Fruit fly (Drosophila melanogaster) whole organism, embryonic: ENCODE results near the gene Schip1.

Source experiments
- Adf1 ChIP-seq: fragments of 200-800 bp; sonication (Bioruptor generic); IDR thresholded peaks from 2 replicates; pipeline ENCODE4 v1.3.6; 2022; ENCODE audit warnings: missing biosample characterization, missing genetic modification characterization
- Aef1 ChIP-seq: fragments of 200-800 bp; sonication (Bioruptor generic); IDR thresholded peaks from 3 replicates; pipeline ENCODE4 v1.3.6; 2022; ENCODE audit warnings: missing biosample characterization, missing genetic modification characterization
- Atf3 ChIP-seq: fragments of 200-800 bp; sonication (Bioruptor generic); optimal IDR thresholded peaks from 3 replicates; lab custom pipeline; 2016; ENCODE audit warnings: missing biosample characterization, missing genetic modification characterization
- B-H2 ChIP-seq: fragments of 200-800 bp; sonication (Bioruptor generic); optimal IDR thresholded peaks from 2 replicates; lab custom pipeline; 2018; ENCODE audit warnings: missing biosample characterization, mild to moderate bottlenecking, missing genetic modification characterization
- BtbVII ChIP-seq: fragments of 200-800 bp; sonication (Bioruptor generic); optimal IDR thresholded peaks from 3 replicates; lab custom pipeline; 2017; ENCODE audit warnings: missing biosample characterization, mild to moderate bottlenecking, missing genetic modification characterization
- Bteb2 ChIP-seq: fragments of 200-800 bp; sonication (Bioruptor generic); optimal IDR thresholded peaks from 2 replicates; lab custom pipeline; 2016; ENCODE audit warnings: missing biosample characterization, missing genetic modification characterization
- CG10267 ChIP-seq: fragments of 200-800 bp; sonication (Bioruptor generic); optimal IDR thresholded peaks from 2 replicates; lab custom pipeline; 2018; ENCODE audit warnings: missing biosample characterization, mild to moderate bottlenecking, missing genetic modification characterization, moderate library complexity
- CG10431 ChIP-seq: fragments of 200-800 bp; sonication (Bioruptor generic); optimal IDR thresholded peaks from 3 replicates; lab custom pipeline; 2018; ENCODE audit warnings: missing biosample characterization, mild to moderate bottlenecking, missing genetic modification characterization
- CG12219 ChIP-seq: fragments of 200-800 bp; sonication (Bioruptor generic); optimal IDR thresholded peaks from 3 replicates; lab custom pipeline; 2018; ENCODE audit warnings: missing biosample characterization, mild to moderate bottlenecking, missing genetic modification characterization
- CG12659 ChIP-seq: fragments of 200-800 bp; sonication (Bioruptor generic); optimal IDR thresholded peaks from 3 replicates; lab custom pipeline; 2017; ENCODE audit warnings: mild to moderate bottlenecking, missing biosample characterization, missing genetic modification reagents, missing genetic modification characterization
- CG12744 ChIP-seq: fragments of 200-800 bp; sonication (Bioruptor generic); optimal IDR thresholded peaks from 2 replicates; lab custom pipeline; 2016; ENCODE audit warnings: missing biosample characterization, missing genetic modification characterization
- CG12769 ChIP-seq: fragments of 200-800 bp; sonication (Bioruptor generic); optimal IDR thresholded peaks from 2 replicates; lab custom pipeline; 2019; ENCODE audit warnings: missing biosample characterization, mild to moderate bottlenecking, missing genetic modification characterization, moderate library complexity
- CG13424 ChIP-seq: fragments of 200-800 bp; sonication (Bioruptor generic); optimal IDR thresholded peaks from 2 replicates; lab custom pipeline; 2019; ENCODE audit warnings: missing biosample characterization, mild to moderate bottlenecking, missing genetic modification characterization, moderate library complexity
- CG13775 ChIP-seq: fragments of 200-800 bp; sonication (Bioruptor generic); optimal IDR thresholded peaks from 3 replicates; lab custom pipeline; 2017; ENCODE audit warnings: missing biosample characterization, mild to moderate bottlenecking, missing genetic modification characterization
- CG1602 ChIP-seq: fragments of 200-800 bp; sonication (Bioruptor generic); optimal IDR thresholded peaks from 3 replicates; lab custom pipeline; 2016; ENCODE audit warnings: missing biosample characterization, missing genetic modification characterization
- CG17359 ChIP-seq: fragments of 200-800 bp; sonication (Bioruptor generic); optimal IDR thresholded peaks from 3 replicates; lab custom pipeline; 2018; ENCODE audit warnings: missing biosample characterization, mild to moderate bottlenecking, missing genetic modification characterization, moderate library complexity
- CG17385 ChIP-seq: fragments of 200-800 bp; sonication (Bioruptor generic); optimal IDR thresholded peaks from 3 replicates; lab custom pipeline; 2018; ENCODE audit warnings: missing biosample characterization, mild to moderate bottlenecking, missing genetic modification characterization
- CG2875 ChIP-seq: fragments of 200-800 bp; sonication (Bioruptor generic); optimal IDR thresholded peaks from 2 replicates; lab custom pipeline; 2017; ENCODE audit warnings: missing biosample characterization, mild to moderate bottlenecking, missing genetic modification characterization, missing genetic modification reagents
- CG33213 ChIP-seq: fragments of 200-800 bp; sonication (Bioruptor generic); optimal IDR thresholded peaks from 3 replicates; lab custom pipeline; 2016; ENCODE audit warnings: missing biosample characterization, missing genetic modification characterization
- CG4282 ChIP-seq: fragments of 200-800 bp; sonication (Bioruptor generic); optimal IDR thresholded peaks from 2 replicates; lab custom pipeline; 2016; ENCODE audit warnings: missing biosample characterization, missing genetic modification characterization
- CG7271 ChIP-seq: fragments of 200-800 bp; sonication (Bioruptor generic); optimal IDR thresholded peaks from 2 replicates; lab custom pipeline; 2018; ENCODE audit warnings: missing biosample characterization, mild to moderate bottlenecking, missing genetic modification characterization, moderate library complexity
- CG8359 ChIP-seq: fragments of 200-800 bp; sonication (Bioruptor generic); optimal IDR thresholded peaks from 2 replicates; lab custom pipeline; 2017; ENCODE audit warnings: missing biosample characterization, mild to moderate bottlenecking, missing genetic modification characterization, borderline replicate concordance
- CG8924 ChIP-seq: fragments of 200-800 bp; optimal IDR thresholded peaks from 3 replicates; lab custom pipeline; 2019; ENCODE audit warnings: missing biosample characterization, mild to moderate bottlenecking, missing genetic modification characterization, moderate library complexity
- CG9876 ChIP-seq: fragments of 200-800 bp; sonication (Bioruptor generic); optimal IDR thresholded peaks from 2 replicates; lab custom pipeline; 2016; ENCODE audit warnings: missing biosample characterization, missing genetic modification characterization
- Hey ChIP-seq: fragments of 200-800 bp; sonication (Bioruptor generic); optimal IDR thresholded peaks from 3 replicates; lab custom pipeline; 2018; ENCODE audit warnings: missing biosample characterization, mild to moderate bottlenecking, missing genetic modification characterization
- HmgD ChIP-seq: fragments of 200-800 bp; sonication (Bioruptor generic); optimal IDR thresholded peaks from 3 replicates; lab custom pipeline; 2016; ENCODE audit warnings: missing biosample characterization, missing genetic modification characterization
- Hsf ChIP-seq: fragments of 200-800 bp; sonication (Bioruptor generic); optimal IDR thresholded peaks from 3 replicates; lab custom pipeline; 2016; ENCODE audit warnings: missing biosample characterization, missing genetic modification characterization
- Med ChIP-seq: fragments of 200-800 bp; sonication (Bioruptor generic); peaks from one replicate; lab custom pipeline; 2016; ENCODE audit warnings: missing biosample characterization, missing genetic modification characterization, mild to moderate bottlenecking, inconsistent platforms, moderate library complexity
- Neu2 ChIP-seq: fragments of 200-800 bp; sonication (Bioruptor generic); optimal IDR thresholded peaks from 3 replicates; lab custom pipeline; 2016; ENCODE audit warnings: missing biosample characterization, missing genetic modification characterization, borderline replicate concordance
- Nf-YB ChIP-seq: fragments of 200-800 bp; sonication (Bioruptor generic); optimal IDR thresholded peaks from 3 replicates; lab custom pipeline; 2019; ENCODE audit warnings: missing biosample characterization, mild to moderate bottlenecking, missing genetic modification characterization, moderate library complexity
- Nf-YC ChIP-seq: fragments of 200-800 bp; optimal IDR thresholded peaks from 3 replicates; lab custom pipeline; 2019; ENCODE audit warnings: missing biosample characterization, mild to moderate bottlenecking, missing genetic modification characterization, moderate library complexity
- Rx ChIP-seq: fragments of 200-800 bp; sonication (Bioruptor generic); IDR thresholded peaks from 2 replicates; pipeline ENCODE4 v1.3.6; 2022; ENCODE audit warnings: missing biosample characterization, missing genetic modification characterization
- Ssrp ChIP-seq: fragments of 200-800 bp; sonication (Bioruptor generic); optimal IDR thresholded peaks from 2 replicates; lab custom pipeline; 2018; ENCODE audit warnings: missing biosample characterization, mild to moderate bottlenecking, missing genetic modification characterization, moderate library complexity
- YL-1 ChIP-seq: fragments of 200-800 bp; sonication (Bioruptor generic); optimal IDR thresholded peaks from 3 replicates; lab custom pipeline; 2017; ENCODE audit warnings: missing biosample characterization, mild to moderate bottlenecking, missing genetic modification characterization
- ase ChIP-seq: fragments of 200-800 bp; sonication (Bioruptor generic); IDR thresholded peaks from 3 replicates; pipeline ENCODE4 v1.3.6; 2022; ENCODE audit warnings: missing biosample characterization, missing genetic modification characterization
- az2 ChIP-seq: fragments of 200-800 bp; sonication (Bioruptor generic); optimal IDR thresholded peaks from 3 replicates; lab custom pipeline; 2016; ENCODE audit warnings: missing biosample characterization, missing genetic modification characterization
- cg ChIP-seq: fragments of 200-800 bp; sonication (Bioruptor generic); optimal IDR thresholded peaks from 3 replicates; lab custom pipeline; 2019; ENCODE audit warnings: missing biosample characterization, mild to moderate bottlenecking, missing genetic modification characterization, moderate library complexity
- chn ChIP-seq: fragments of 200-800 bp; sonication (Bioruptor generic); optimal IDR thresholded peaks from 2 replicates; lab custom pipeline; 2016; ENCODE audit warnings: missing biosample characterization, missing genetic modification characterization
- dmrt11E ChIP-seq: fragments of 200-800 bp; sonication (Bioruptor generic); optimal IDR thresholded peaks from 3 replicates; lab custom pipeline; 2018; ENCODE audit warnings: missing biosample characterization, mild to moderate bottlenecking, missing genetic modification characterization, moderate library complexity
- exex ChIP-seq: fragments of 200-800 bp; sonication (Bioruptor generic); optimal IDR thresholded peaks from 4 replicates; lab custom pipeline; 2018; ENCODE audit warnings: missing biosample characterization, mild to moderate bottlenecking, missing genetic modification characterization, moderate library complexity
- h ChIP-seq: fragments of >200 bp; optimal IDR thresholded peaks from 2 replicates; lab custom pipeline; 2017
- her ChIP-seq: fragments of 200-800 bp; sonication (Bioruptor generic); optimal IDR thresholded peaks from 2 replicates; lab custom pipeline; 2016; ENCODE audit warnings: missing biosample characterization, missing genetic modification characterization
- lilli ChIP-seq: fragments of 200-800 bp; sonication (Bioruptor generic); optimal IDR thresholded peaks from 3 replicates; lab custom pipeline; 2016; ENCODE audit warnings: missing biosample characterization, missing genetic modification characterization
- nmo ChIP-seq: fragments of 200-800 bp; sonication (Bioruptor generic); optimal IDR thresholded peaks from 2 replicates; lab custom pipeline; 2018; ENCODE audit warnings: missing biosample characterization, mild to moderate bottlenecking, missing genetic modification characterization, moderate library complexity
- prd ChIP-seq, 3 experiments: fragments of >200 bp in 2 of 3; fragments of 200-800 bp in 1 of 3; sonication (Bioruptor generic) in 1 of 3; optimal IDR thresholded peaks in 2 of 3; IDR thresholded peaks in 1 of 3; 2 replicates in 2 of 3; 3 replicates in 1 of 3; pipeline versions ENCODE4 v1.3.6 to Lab custom; 2017 to 2022; ENCODE audit warnings: missing biosample characterization in 1 of 3, missing genetic modification characterization in 1 of 3
- shn ChIP-seq: fragments of 200-800 bp; sonication (Bioruptor generic); optimal IDR thresholded peaks from 3 replicates; lab custom pipeline; 2016; ENCODE audit warnings: missing biosample characterization, missing genetic modification characterization
- sr ChIP-seq: fragments of 200-800 bp; sonication (Bioruptor generic); IDR thresholded peaks from 3 replicates; pipeline ENCODE4 v1.3.6; 2022; ENCODE audit warnings: missing biosample characterization, missing genetic modification characterization
- ssp ChIP-seq: fragments of 200-800 bp; sonication (Bioruptor generic); IDR thresholded peaks from 2 replicates; pipeline ENCODE4 v1.3.6; 2022; ENCODE audit warnings: missing biosample characterization, missing genetic modification characterization
- toy ChIP-seq: fragments of 200-800 bp; sonication (Bioruptor generic); IDR thresholded peaks from 2 replicates; pipeline ENCODE4 v1.3.6; 2022; ENCODE audit warnings: missing biosample characterization, missing genetic modification characterization
- usp ChIP-seq: fragments of >200 bp; optimal IDR thresholded peaks from 2 replicates; lab custom pipeline; 2017; ENCODE audit warnings: missing biosample characterization, missing genetic modification characterization
- vvl ChIP-seq: fragments of 200-800 bp; sonication (Bioruptor generic); IDR thresholded peaks from 2 replicates; pipeline ENCODE4 v1.3.6; 2022; ENCODE audit warnings: missing biosample characterization, missing genetic modification characterization

The Schip1 gene

dm6 chr2L:10356508-10356907 is 25.6 kb upstream of the Schip1 start, which contains the start of the genes CtsL4 and ClpP (continued):
- peak; percentile 2 for TF ChIP-seq CG4282
- no peak for TF ChIP-seq toy
- TF ChIP-seq CG12659 (GFP tag; lab: Kevin White, UChicago), result peak; percentile 76
- TF ChIP-seq usp (GFP tag; lab: Kevin White, UChicago), result no peak
- TF ChIP-seq Hsf (GFP tag; lab: Kevin White, UChicago), result peak; percentile 59
- TF ChIP-seq Ssrp (tag; lab: Kevin White, UChicago), result peak; percentile 8
- no peak for TF ChIP-seq cg (GFP tag; lab: Kevin White, UChicago)
- TF ChIP-seq CG10431, result peak; percentile 87
- no peak for TF ChIP-seq Atf3 (GFP tag; lab: Kevin White, UChicago)
- peak; percentile 97 for TF ChIP-seq ssp
- TF ChIP-seq CG7271, result peak; percentile 8
- peak; percentile 53 for TF ChIP-seq YL-1 (GFP tag; lab: Kevin White, UChicago)
- TF ChIP-seq Aef1 (GFP tag; lab: Robert Waterston, UW), result peak; percentile 40; the same call in 1 of the 3 replicates
- TF ChIP-seq Med (GFP tag; lab: Kevin White, UChicago), result peak; percentile 77
- TF ChIP-seq CG12769 (tag; lab: Kevin White, UChicago), result no peak
- TF ChIP-seq CG8359 (GFP tag; lab: Kevin White, UChicago), result no peak
- no peak for TF ChIP-seq sr (GFP tag; lab: Robert Waterston, UW)
- peak; percentile 26; the same call in 1 of the 3 replicates for TF ChIP-seq ase (GFP tag; lab: Robert Waterston, UW)
- no peak for TF ChIP-seq CG12219 (GFP tag; lab: Kevin White, UChicago)
- TF ChIP-seq CG2875 (GFP tag; lab: Kevin White, UChicago), result peak; percentile 20
- TF ChIP-seq B-H2 (GFP tag; lab: Kevin White, UChicago), result peak; percentile 55
- TF ChIP-seq Bteb2 (GFP tag; lab: Kevin White, UChicago), result peak; percentile 24
- peak; percentile 50 for TF ChIP-seq CG13424 (tag; lab: Kevin White, UChicago)
- peak; percentile 35 for TF ChIP-seq shn
- peak; percentile 60 for TF ChIP-seq lilli (GFP tag; lab: Kevin White, UChicago)
- peak; percentile 32 for TF ChIP-seq her (GFP tag; lab: Kevin White, UChicago)
- TF ChIP-seq CG1602 (GFP tag; lab: Kevin White, UChicago), result peak; percentile 46
- no peak for TF ChIP-seq CG9876
- no peak for TF ChIP-seq CG12744 (GFP tag; lab: Kevin White, UChicago)
- peak; percentile 15 for TF ChIP-seq CG33213
- TF ChIP-seq Nf-YB (GFP tag; lab: Kevin White, UChicago), result peak; percentile 51
- TF ChIP-seq chn (GFP tag; lab: Kevin White, UChicago), result peak; percentile 13
- no peak for TF ChIP-seq Hey (tag; lab: Kevin White, UChicago)
- TF ChIP-seq h, result no peak
- peak; percentile 48 for TF ChIP-seq dmrt11E
- peak; percentile 57 for TF ChIP-seq HmgD (GFP tag; lab: Kevin White, UChicago)
- TF ChIP-seq CG13775, result peak; percentile 37
- TF ChIP-seq prd (optimal IDR thresholded peaks at IDR 0.05; lab: Kevin White, UChicago), result no peak
- TF ChIP-seq prd (GFP tag; IDR thresholded peaks at IDR 0.05; lab: Robert Waterston, UW), result peak; percentile 67; the same call in 2 of the 3 replicates
- peak; percentile 74 for TF ChIP-seq vvl (GFP tag; lab: Robert Waterston, UW)
- TF ChIP-seq Rx (GFP tag; lab: Robert Waterston, UW), result no peak
- peak; percentile 64 for TF ChIP-seq nmo (GFP tag; lab: Kevin White, UChicago)
- TF ChIP-seq Neu2, result no peak
- TF ChIP-seq Adf1, result no peak
- TF ChIP-seq CG10267 (tag; lab: Kevin White, UChicago), result peak; percentile 32
- peak; percentile 39 for TF ChIP-seq CG17385 (GFP tag; lab: Kevin White, UChicago)
- no peak for TF ChIP-seq BtbVII
- TF ChIP-seq CG8924 (tag; lab: Kevin White, UChicago), result peak; percentile 59
- peak; percentile 49 for TF ChIP-seq Nf-YC (tag; lab: Kevin White, UChicago)
- TF ChIP-seq CG17359 (tag; lab: Kevin White, UChicago), result peak; percentile 18
- TF ChIP-seq exex (tag; lab: Kevin White, UChicago), result no peak
- peak; percentile 52 for TF ChIP-seq az2
